Fruit fly (Drosophila melanogaster): Measurements from ENCODE around the gene Rcc1.

The Rcc1 gene

dm6 chr3L:5932363-5932914, at the start of gene Rcc1 (continued):
- TF ChIP-seq Hr38 (GFP tag; optimal IDR thresholded peaks at IDR 0.05), result no peak
- no peak for TF ChIP-seq Hr4 (GFP tag; optimal IDR thresholded peaks at IDR 0.05)
- TF ChIP-seq CG1621 (tag; optimal IDR thresholded peaks at IDR 0.05), result no peak
- TF ChIP-seq achi (GFP tag; optimal IDR thresholded peaks at IDR 0.05), result peak; percentile 87
- no peak for TF ChIP-seq CG10631 (GFP tag; optimal IDR thresholded peaks at IDR 0.05)
- TF ChIP-seq CG8119 (GFP tag; IDR thresholded peaks at IDR 0.05), result no peak
- TF ChIP-seq CG7368 (GFP tag; optimal IDR thresholded peaks at IDR 0.05), result no peak
- peak; percentile 47 for TF ChIP-seq Sox14 (GFP tag; optimal IDR thresholded peaks at IDR 0.05)

dm6 chr3L:5980552-5981351, 48.2 kb upstream of the Rcc1 start:
- TF ChIP-seq eg (GFP tag; IDR thresholded peaks at IDR 0.05), result no peak

- TF ChIP-seq fkh (GFP tag; optimal IDR thresholded peaks at IDR 0.05) (no peak), net (GFP tag; optimal IDR thresholded peaks at IDR 0.05) (no peak), Hr39 (GFP tag; optimal IDR thresholded peaks at IDR 0.05) (no peak), CG3919 (GFP tag; optimal IDR thresholded peaks at IDR 0.05) (no peak), CG15336 (GFP tag; IDR thresholded peaks at IDR 0.05) (no peak), CG4318 (GFP tag; optimal IDR thresholded peaks at IDR 0.05) (no peak), CG8119 (GFP tag; IDR thresholded peaks at IDR 0.05) (no peak), CG8319 (GFP tag; optimal IDR thresholded peaks at IDR 0.05) (no peak), OdsH (GFP tag; optimal IDR thresholded peaks at IDR 0.05) (no peak), salr (GFP tag; optimal IDR thresholded peaks at IDR 0.05) (no peak)
Measured at dm6 chr3L:5980120-5980519, 47.5 kb upstream of the Rcc1 start.

- TF ChIP-seq cyc (GFP tag; optimal IDR thresholded peaks at IDR 0.05) (no peak), Sox102F (GFP tag; optimal IDR thresholded peaks at IDR 0.05) (no peak), pdm3 (GFP tag; optimal IDR thresholded peaks at IDR 0.05) (no peak)
Measured at dm6 chr3L:5979460-5979859, 46.9 kb upstream of the Rcc1 start.

dm6 chr3L:5976121-5976906, 43.7 kb upstream of the Rcc1 start:
- TF ChIP-seq CG16779 (tag; optimal IDR thresholded peaks at IDR 0.05) (peak; percentile 32), Gug (GFP tag; IDR thresholded peaks at IDR 0.05) (peak; percentile 64), pdm3 (GFP tag; optimal IDR thresholded peaks at IDR 0.05) (peak; percentile 59), Sox15 (GFP tag; optimal IDR thresholded peaks at IDR 0.05) (no peak), CG3032 (tag; optimal IDR thresholded peaks at IDR 0.05) (peak; percentile 33), CG32006 (GFP tag; optimal IDR thresholded peaks at IDR 0.05) (peak; percentile 79), dac (GFP tag; optimal IDR thresholded peaks at IDR 0.05) (peak; percentile 27), CG6808 (GFP tag; optimal IDR thresholded peaks at IDR 0.05) (peak; percentile 15), topi (GFP tag; optimal IDR thresholded peaks at IDR 0.05) (peak; percentile 25), CG10669 (GFP tag; optimal IDR thresholded peaks at IDR 0.05) (peak; percentile 51), ss (GFP tag; optimal IDR thresholded peaks at IDR 0.05) (peak; percentile 6 to 7), Hr39 (GFP tag; optimal IDR thresholded peaks at IDR 0.05) (peak; percentile 25), fd59A (GFP tag; optimal IDR thresholded peaks at IDR 0.05) (peak; percentile 16), CG8119 (GFP tag; IDR thresholded peaks at IDR 0.05) (peak; percentile 78), CG6163 (GFP tag; IDR thresholded peaks at IDR 0.05) (peak; percentile 77), CG10631 (GFP tag; optimal IDR thresholded peaks at IDR 0.05) (peak; percentile 77), CG15336 (GFP tag; IDR thresholded peaks at IDR 0.05) (peak; percentile 72), Smox (GFP tag; optimal IDR thresholded peaks at IDR 0.05) (peak; percentile 4), eg (GFP tag; IDR thresholded peaks at IDR 0.05) (peak; percentile 79), Ets96B (tag; optimal IDR thresholded peaks at IDR 0.05) (peak; percentile 57), Ets21C (GFP tag; optimal IDR thresholded peaks at IDR 0.05) (no peak), Hr38 (GFP tag; optimal IDR thresholded peaks at IDR 0.05) (no peak), esn (GFP tag; optimal IDR thresholded peaks at IDR 0.05) (peak; percentile 40), Eip93F (GFP tag; optimal IDR thresholded peaks at IDR 0.05) (no peak), CG1621 (tag; optimal IDR thresholded peaks at IDR 0.05) (no peak), Met (GFP tag; optimal IDR thresholded peaks at IDR 0.05) (peak; percentile 48), Sox14 (GFP tag; optimal IDR thresholded peaks at IDR 0.05) (peak; percentile 52), vri (GFP tag; optimal IDR thresholded peaks at IDR 0.05) (no peak), net (GFP tag; optimal IDR thresholded peaks at IDR 0.05) (no peak)

Data from whole organism, prepupa.